Worm (Caenorhabditis elegans) whole organism, L1 larva: ENCODE results near the gene F56D2.5.
A peak's percentile ranks its signal among the peaks of the same experiment; 100 is the strongest.

Experiments used
- F16B12.6 ChIP-seq: fragments of 150-350 bp; optimal IDR thresholded peaks from 2 replicates; lab custom pipeline; 2014; ENCODE audit warnings: missing biosample characterization, missing genetic modification characterization
- aha-1 ChIP-seq: fragments of 150-350 bp; optimal IDR thresholded peaks from 2 replicates; lab custom pipeline; 2014; ENCODE audit warnings: missing biosample characterization, missing genetic modification characterization
- ama-1 ChIP-seq: fragments of 150-350 bp; optimal IDR thresholded peaks from 2 replicates; lab custom pipeline; 2014
- ceh-63 ChIP-seq: fragments of 200-800 bp; sonication (Bioruptor generic); optimal IDR thresholded peaks from 2 replicates; lab custom pipeline; 2018; ENCODE audit warnings: mild to moderate bottlenecking, missing genetic modification characterization, missing compliant biosample characterization
- ceh-8 ChIP-seq: fragments of 200-800 bp; sonication (Bioruptor generic); optimal IDR thresholded peaks from 2 replicates; lab custom pipeline; 2018; ENCODE audit warnings: mild to moderate bottlenecking, missing genetic modification characterization, moderate library complexity, missing compliant biosample characterization
- ceh-82 ChIP-seq, 3 experiments: fragments of 150-350 bp in 1 of 3; sonication (generic microtip) in 2 of 3; optimal IDR thresholded peaks; 2 replicates each; lab custom pipeline; 2014 to 2017; ENCODE audit warnings: missing biosample characterization in 3 of 3, missing genetic modification characterization in 3 of 3
- ceh-90 ChIP-seq: sonication (generic microtip); optimal IDR thresholded peaks from 2 replicates; lab custom pipeline; 2016; ENCODE audit warnings: missing genetic modification characterization, missing compliant biosample characterization
- ces-1 ChIP-seq: fragments of 150-350 bp; optimal IDR thresholded peaks from 2 replicates; lab custom pipeline; 2014; ENCODE audit warnings: missing biosample characterization, missing genetic modification reagents, missing genetic modification characterization
- dpl-1 ChIP-seq, 3 experiments: fragments of 150-350 bp in 2 of 3; sonication (generic microtip) in 1 of 3; optimal IDR thresholded peaks; 2 replicates each; lab custom pipeline; 2014 to 2017; ENCODE audit warnings: missing biosample characterization in 3 of 3, missing genetic modification characterization in 3 of 3, missing genetic modification reagents in 3 of 3
- efl-1 ChIP-seq, 4 experiments: fragments of 150-350 bp; optimal IDR thresholded peaks in 3 of 4; peaks in 1 of 4; 1 replicate in 1 of 4; 2 replicates in 3 of 4; lab custom pipeline; 2014; ENCODE audit warnings: missing biosample characterization in 2 of 4, missing genetic modification characterization in 2 of 4, missing genetic modification reagents in 2 of 4
- efl-3 ChIP-seq: fragments of 200-800 bp; sonication (Bioruptor generic); optimal IDR thresholded peaks from 2 replicates; lab custom pipeline; 2018; ENCODE audit warnings: mild to moderate bottlenecking, missing genetic modification characterization, missing compliant biosample characterization
- egl-13 ChIP-seq: sonication (generic microtip); optimal IDR thresholded peaks from 2 replicates; lab custom pipeline; 2016; ENCODE audit warnings: missing genotype, missing genetic modification reagents, missing genetic modification characterization, missing compliant biosample characterization
- egl-27 ChIP-seq, 2 experiments: fragments of 150-350 bp in 1 of 2; sonication (generic microtip); optimal IDR thresholded peaks; 3 replicates each; lab custom pipeline; 2017 to 2018; ENCODE audit warnings: missing biosample characterization in 2 of 2, missing genetic modification characterization in 2 of 2, missing genetic modification reagents in 2 of 2
- elt-2 ChIP-seq: sonication (generic microtip); optimal IDR thresholded peaks from 2 replicates; lab custom pipeline; 2016; ENCODE audit warnings: missing genetic modification characterization, mild to moderate bottlenecking, inconsistent platforms, missing compliant biosample characterization, missing genetic modification reagents
- elt-3 ChIP-seq, 6 experiments: fragments of 150-350 bp in 1 of 6; sonication (generic microtip); optimal IDR thresholded peaks; 2 replicates each; lab custom pipeline; 2017 to 2018; ENCODE audit warnings: missing biosample characterization in 6 of 6, missing genetic modification characterization in 6 of 6, inconsistent platforms in 1 of 6
- ets-5 ChIP-seq: fragments of 200-800 bp; sonication (Bioruptor generic); IDR thresholded peaks from 2 replicates; pipeline ENCODE4 v1.3.6; 2022; ENCODE audit warnings: missing genetic modification characterization, missing compliant biosample characterization
- fkh-10 ChIP-seq: sonication (generic microtip); optimal IDR thresholded peaks from 2 replicates; lab custom pipeline; 2017; ENCODE audit warnings: missing biosample characterization, missing genetic modification reagents, missing genetic modification characterization
- fkh-8 ChIP-seq: sonication (generic microtip); optimal IDR thresholded peaks from 2 replicates; lab custom pipeline; 2016; ENCODE audit warnings: mild to moderate bottlenecking, missing genetic modification characterization, missing compliant biosample characterization
- fos-1 ChIP-seq: fragments of 150-350 bp; optimal IDR thresholded peaks from 2 replicates; lab custom pipeline; 2014; ENCODE audit warnings: missing biosample characterization, missing genetic modification characterization
- hlh-17 ChIP-seq: fragments of 200-800 bp; sonication (Bioruptor generic); optimal IDR thresholded peaks from 2 replicates; lab custom pipeline; 2018; ENCODE audit warnings: missing genetic modification characterization, mild to moderate bottlenecking, missing compliant biosample characterization, moderate library complexity, borderline replicate concordance
- hlh-4 ChIP-seq: sonication (generic microtip); optimal IDR thresholded peaks from 2 replicates; lab custom pipeline; 2016; ENCODE audit warnings: mild to moderate bottlenecking, missing genetic modification characterization, missing compliant biosample characterization
- hpl-2 ChIP-seq: fragments of 150-350 bp; optimal IDR thresholded peaks from 2 replicates; lab custom pipeline; 2014; ENCODE audit warnings: missing biosample characterization, missing genetic modification reagents, missing genetic modification characterization
- isw-1 ChIP-seq: fragments of 200-800 bp; sonication (Bioruptor generic); IDR thresholded peaks from 2 replicates; pipeline ENCODE4 v1.3.6; 2022; ENCODE audit warnings: missing genetic modification characterization, missing compliant biosample characterization
- lin-15B ChIP-seq: fragments of 150-350 bp; sonication (generic microtip); optimal IDR thresholded peaks from 3 replicates; lab custom pipeline; 2014; ENCODE audit warnings: missing biosample characterization, missing genetic modification characterization
- lin-39 ChIP-seq: fragments of 150-350 bp; optimal IDR thresholded peaks from 2 replicates; lab custom pipeline; 2014; ENCODE audit warnings: missing biosample characterization, missing genetic modification reagents, missing genetic modification characterization
- lsy-2 ChIP-seq, 2 experiments: fragments of 150-350 bp; optimal IDR thresholded peaks; 2 replicates each; lab custom pipeline; 2014; ENCODE audit warnings: missing biosample characterization in 2 of 2, missing genetic modification characterization in 2 of 2
- mab-9 ChIP-seq: fragments of 200-800 bp; sonication (Bioruptor generic); IDR thresholded peaks from 2 replicates; pipeline ENCODE4 v1.3.6; 2022; ENCODE audit warnings: missing genetic modification reagents, missing genetic modification characterization, missing compliant biosample characterization
- mep-1 ChIP-seq: fragments of 150-350 bp; optimal IDR thresholded peaks from 2 replicates; lab custom pipeline; 2014; ENCODE audit warnings: missing biosample characterization, missing genetic modification characterization
- nhr-11 ChIP-seq: fragments of 150-350 bp; optimal IDR thresholded peaks from 2 replicates; lab custom pipeline; 2014; ENCODE audit warnings: missing biosample characterization, missing genetic modification characterization
- nhr-19 ChIP-seq: fragments of 200-800 bp; sonication (Bioruptor generic); conservative IDR thresholded peaks from 2 replicates; pipeline ENCODE4 v1.3.6; 2022; ENCODE audit warnings: missing genetic modification characterization, missing compliant biosample characterization
- nhr-20 ChIP-seq: sonication (generic microtip); optimal IDR thresholded peaks from 2 replicates; lab custom pipeline; 2016; ENCODE audit warnings: mild to moderate bottlenecking, missing genetic modification characterization, missing compliant biosample characterization
- nhr-237 ChIP-seq: fragments of 150-350 bp; optimal IDR thresholded peaks from 2 replicates; lab custom pipeline; 2014; ENCODE audit warnings: missing biosample characterization, missing genetic modification characterization
- nhr-28 ChIP-seq: fragments of 150-350 bp; optimal IDR thresholded peaks from 2 replicates; lab custom pipeline; 2014; ENCODE audit warnings: missing biosample characterization, missing genetic modification characterization
- nhr-71 ChIP-seq: sonication (generic microtip); optimal IDR thresholded peaks from 2 replicates; lab custom pipeline; 2016; ENCODE audit warnings: mild to moderate bottlenecking, missing genetic modification characterization, moderate library complexity, missing compliant biosample characterization
- nhr-76 ChIP-seq: sonication (generic microtip); optimal IDR thresholded peaks from 2 replicates; lab custom pipeline; 2017; ENCODE audit warnings: missing biosample characterization, missing genetic modification characterization
- nhr-77 ChIP-seq: fragments of 150-350 bp; optimal IDR thresholded peaks from 2 replicates; lab custom pipeline; 2014; ENCODE audit warnings: missing biosample characterization, missing genetic modification characterization
- nhr-85 ChIP-seq: sonication (generic microtip); peaks from one replicate; lab custom pipeline; 2016; ENCODE audit warnings: missing genetic modification characterization, inconsistent platforms, missing compliant biosample characterization
- nhr-90 ChIP-seq: sonication (generic microtip); optimal IDR thresholded peaks from 2 replicates; lab custom pipeline; 2016; ENCODE audit warnings: mild to moderate bottlenecking, missing genetic modification characterization, missing compliant biosample characterization; ENCODE audit not compliant: poor library complexity
- pqm-1 ChIP-seq: sonication (generic microtip); optimal IDR thresholded peaks from 3 replicates; lab custom pipeline; 2017; ENCODE audit warnings: missing biosample characterization, missing genetic modification characterization
- rnt-1 ChIP-seq: sonication (generic microtip); optimal IDR thresholded peaks from 2 replicates; lab custom pipeline; 2016; ENCODE audit warnings: mild to moderate bottlenecking, missing genetic modification characterization, moderate library complexity, missing compliant biosample characterization
- sup-37 ChIP-seq: fragments of 200-800 bp; sonication (Bioruptor generic); optimal IDR thresholded peaks from 2 replicates; lab custom pipeline; 2018; ENCODE audit warnings: mild to moderate bottlenecking, missing genetic modification characterization, missing compliant biosample characterization
- swsn-7 ChIP-seq: sonication (generic microtip); optimal IDR thresholded peaks from 2 replicates; lab custom pipeline; 2016; ENCODE audit warnings: missing genetic modification characterization, missing compliant biosample characterization
- tlp-1 ChIP-seq: fragments of 150-350 bp; optimal IDR thresholded peaks from 2 replicates; lab custom pipeline; 2014; ENCODE audit warnings: missing biosample characterization, missing genetic modification characterization
- unc-130 ChIP-seq: fragments of 150-350 bp; optimal IDR thresholded peaks from 2 replicates; lab custom pipeline; 2017; ENCODE audit warnings: missing biosample characterization, missing genetic modification characterization, inconsistent platforms
- unc-30 ChIP-seq: sonication (generic microtip); optimal IDR thresholded peaks from 2 replicates; lab custom pipeline; 2017; ENCODE audit warnings: missing biosample characterization, missing genetic modification characterization
- unc-62 ChIP-seq: fragments of 150-350 bp; optimal IDR thresholded peaks from 2 replicates; lab custom pipeline; 2014; ENCODE audit warnings: missing biosample characterization, missing genetic modification reagents, missing genetic modification characterization
- unc-86 ChIP-seq: sonication (generic microtip); optimal IDR thresholded peaks from 2 replicates; lab custom pipeline; 2016; ENCODE audit warnings: missing genetic modification characterization, missing compliant biosample characterization
- unc-98 ChIP-seq: fragments of 200-800 bp; sonication (Bioruptor generic); IDR thresholded peaks from 2 replicates; pipeline ENCODE4 v1.3.6; 2022; ENCODE audit warnings: missing genetic modification characterization, missing compliant biosample characterization
- vab-15 ChIP-seq: sonication (generic microtip); optimal IDR thresholded peaks from 2 replicates; lab custom pipeline; 2017; ENCODE audit warnings: missing genotype, mild to moderate bottlenecking, missing genetic modification characterization, missing compliant biosample characterization
- xbp-1 ChIP-seq: sonication (generic microtip); optimal IDR thresholded peaks from 2 replicates; lab custom pipeline; 2016; ENCODE audit warnings: missing genetic modification characterization, missing compliant biosample characterization
- zag-1 ChIP-seq: fragments of 150-350 bp; optimal IDR thresholded peaks from 2 replicates; lab custom pipeline; 2014; ENCODE audit warnings: missing biosample characterization, missing genetic modification characterization
- zip-4 ChIP-seq: fragments of 200-800 bp; sonication (Bioruptor generic); optimal IDR thresholded peaks from 2 replicates; lab custom pipeline; 2018; ENCODE audit warnings: mild to moderate bottlenecking, missing genetic modification characterization, moderate library complexity, missing compliant biosample characterization
- ztf-11 ChIP-seq, 2 experiments: sonication (generic microtip); optimal IDR thresholded peaks; 2 replicates each; lab custom pipeline; 2016 to 2017; ENCODE audit warnings: missing genetic modification characterization in 2 of 2, missing biosample characterization in 1 of 2, missing compliant biosample characterization in 1 of 2
- ztf-4 ChIP-seq: fragments of 150-350 bp; optimal IDR thresholded peaks from 2 replicates; lab custom pipeline; 2014; ENCODE audit warnings: missing biosample characterization, missing genetic modification characterization

F56D2.5 gene

DNA sequence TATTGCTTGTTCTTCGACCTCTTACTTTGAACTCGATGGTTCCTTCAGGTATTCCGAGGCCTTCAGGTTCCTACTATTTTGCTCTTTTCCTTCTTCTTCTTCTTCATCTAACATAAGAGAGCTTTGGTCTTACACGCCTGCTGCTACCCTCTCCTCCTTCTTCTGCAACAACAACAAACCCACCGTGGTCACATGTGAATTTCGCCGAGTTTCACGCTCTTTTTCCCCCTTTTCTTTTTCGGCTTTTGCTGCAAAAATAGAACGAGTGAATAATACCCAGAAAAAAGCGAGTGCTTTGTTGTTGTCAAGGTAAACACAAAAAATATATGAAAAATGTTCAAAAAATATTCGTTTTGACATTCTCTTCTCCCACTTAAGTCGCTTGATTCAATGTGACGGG is 42.2 kb upstream of the F56D2.5 start:
- TF ChIP-seq ceh-90 (no peak), lsy-2 (tag; optimal IDR thresholded peaks at IDR 0.05; lab: Kevin White, UChicago) (peak in 1 of 2 experiments; percentile 6), nhr-20 (tag; lab: Kevin White, UChicago) (no peak), zag-1 (tag; lab: Kevin White, UChicago) (no peak), lin-39 (no peak), ztf-11 (tag; optimal IDR thresholded peaks at IDR 0.05; lab: Kevin White, UChicago) (no peak), vab-15 (tag; lab: Kevin White, UChicago) (no peak), fkh-10 (GFP tag; lab: Kevin White, UChicago) (no peak), nhr-11 (tag; lab: Kevin White, UChicago) (no peak), aha-1 (tag; lab: Kevin White, UChicago) (no peak), hlh-17 (GFP tag; lab: Kevin White, UChicago) (no peak), nhr-90 (no peak), efl-1 (optimal IDR thresholded peaks at IDR 0.05; lab: Kevin White, UChicago) (no peak), efl-1 (GFP tag; optimal IDR thresholded peaks at IDR 0.05 in 1 of 2; lab: Kevin White, UChicago) (peak in 1 of 2 experiments; percentile 21), ceh-8 (GFP tag; lab: Kevin White, UChicago) (no peak), unc-98 (GFP tag; lab: Robert Waterston, UW) (no peak), sup-37 (no peak), nhr-77 (tag; lab: Kevin White, UChicago) (no peak), elt-3 (tag; optimal IDR thresholded peaks at IDR 0.05; lab: Kevin White, UChicago) (no peak), xbp-1 (tag; lab: Kevin White, UChicago) (no peak), unc-86 (tag; lab: Kevin White, UChicago) (peak; percentile 10), ama-1 (no peak), nhr-85 (no peak), F16B12.6 (tag; lab: Kevin White, UChicago) (no peak), swsn-7 (no peak), ces-1 (GFP tag; lab: Kevin White, UChicago) (no peak), nhr-19 (GFP tag; lab: Robert Waterston, UW) (0 out of 2 replicates have a peak, but pooled peaks have one; percentile 2), egl-13 (tag; lab: Kevin White, UChicago) (no peak), fos-1 (tag; lab: Kevin White, UChicago) (no peak), ceh-63 (GFP tag; lab: Kevin White, UChicago) (no peak), tlp-1 (tag; lab: Kevin White, UChicago) (no peak), nhr-28 (tag; lab: Kevin White, UChicago) (no peak), efl-3 (GFP tag; lab: Kevin White, UChicago) (no peak), ets-5 (GFP tag; lab: Robert Waterston, UW) (no peak), unc-30 (tag; lab: Kevin White, UChicago) (no peak), unc-130 (no peak), dpl-1 (GFP tag; optimal IDR thresholded peaks at IDR 0.05; lab: Kevin White, UChicago) (peak in 1 of 3 experiments; percentile 2), hpl-2 (GFP tag; lab: Kevin White, UChicago) (no peak), egl-27 (tag; optimal IDR thresholded peaks at IDR 0.05; lab: Kevin White, UChicago) (no peak), ceh-82 (tag; optimal IDR thresholded peaks at IDR 0.05; lab: Kevin White, UChicago) (peak in 1 of 3 experiments; percentile 39), mep-1 (tag; lab: Kevin White, UChicago) (peak; percentile 3), fkh-8 (tag; lab: Kevin White, UChicago) (no peak), mab-9 (GFP tag; lab: Robert Waterston, UW) (no peak), unc-62 (GFP tag; lab: Kevin White, UChicago) (no peak), hlh-4 (tag; lab: Kevin White, UChicago) (no peak), ztf-4 (no peak), rnt-1 (peak; percentile 39), zip-4 (no peak), lin-15B (tag; lab: Kevin White, UChicago) (no peak), isw-1 (no peak), elt-2 (tag; lab: Kevin White, UChicago) (no peak), nhr-237 (no peak), pqm-1 (tag; lab: Kevin White, UChicago) (no peak), nhr-71 (tag; lab: Kevin White, UChicago) (peak; percentile 24), nhr-76 (tag; lab: Kevin White, UChicago) (no peak)
